Worm (Caenorhabditis elegans): Measurements from ENCODE around the gene F18G5.6.

The F18G5.6 gene

DNA sequence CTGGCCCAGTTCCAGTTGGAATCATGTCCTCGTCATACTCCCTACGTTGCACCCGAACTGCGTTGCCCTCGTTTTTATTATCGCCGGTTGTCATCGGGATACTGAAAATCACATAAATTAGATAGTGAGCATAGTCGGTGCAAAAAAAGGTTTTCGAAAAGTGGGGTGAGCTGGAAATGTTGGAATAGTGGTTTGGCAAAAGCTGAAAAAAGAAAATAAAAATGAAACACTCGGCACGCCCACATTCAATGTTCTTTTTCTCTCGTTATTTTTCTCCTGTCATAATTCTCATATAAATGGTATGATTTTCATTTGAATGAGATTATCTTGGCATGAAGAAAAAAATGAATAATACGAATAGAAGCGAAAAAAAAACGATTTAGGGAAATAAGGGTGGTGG lies at the start of gene F18G5.6:
TSS of gene F18G5.6 (minus strand) at position 101 of the 400 bp plus-strand sequence.
- no peak for TF ChIP-seq ceh-13 (GFP tag; optimal IDR thresholded peaks at IDR 0.05)
- no peak for TF ChIP-seq hnd-1 (tag; optimal IDR thresholded peaks at IDR 0.05)
- TF ChIP-seq sea-1 (GFP tag; conservative IDR thresholded peaks at IDR 0.05), result no peak
- no peak for TF ChIP-seq B0310.2 (tag; optimal IDR thresholded peaks at IDR 0.05)
- TF ChIP-seq ceh-36 (tag; optimal IDR thresholded peaks at IDR 0.05), result no peak
- TF ChIP-seq pes-1 (GFP tag; IDR thresholded peaks at IDR 0.05), result no peak
- TF ChIP-seq tbx-37 (GFP tag; conservative IDR thresholded peaks at IDR 0.05), result no peak
- no peak for TF ChIP-seq flt-1 (GFP tag; IDR thresholded peaks at IDR 0.05)
- TF ChIP-seq hmbx-1 (tag; optimal IDR thresholded peaks at IDR 0.05), result no peak
- no peak for TF ChIP-seq ama-1 (optimal IDR thresholded peaks at IDR 0.05)
- no peak for TF ChIP-seq scrt-1 (GFP tag; IDR thresholded peaks at IDR 0.05)
- no peak for TF ChIP-seq aly-1 (tag; optimal IDR thresholded peaks at IDR 0.05)
- no peak for TF ChIP-seq hmg-4 (GFP tag; optimal IDR thresholded peaks at IDR 0.05)
- no peak for TF ChIP-seq ets-7 (tag; optimal IDR thresholded peaks at IDR 0.05)
- no peak for TF ChIP-seq tra-4 (tag; optimal IDR thresholded peaks at IDR 0.05)
- no peak for TF ChIP-seq tbx-11 (GFP tag; IDR thresholded peaks at IDR 0.05)
- TF ChIP-seq F13C5.2 (tag; optimal IDR thresholded peaks at IDR 0.05), result no peak

- no peak for TF ChIP-seq flt-1 (GFP tag; IDR thresholded peaks at IDR 0.05)
- TF ChIP-seq ets-7 (tag; optimal IDR thresholded peaks at IDR 0.05), result no peak
- TF ChIP-seq scrt-1 (GFP tag; IDR thresholded peaks at IDR 0.05), result no peak
- TF ChIP-seq tra-4 (tag; optimal IDR thresholded peaks at IDR 0.05), result no peak
- TF ChIP-seq ama-1 (optimal IDR thresholded peaks at IDR 0.05), result no peak
- no peak for TF ChIP-seq pes-1 (GFP tag; IDR thresholded peaks at IDR 0.05)
Measured at ce11 chrX:9311225-9311624, 47.1 kb upstream of the F18G5.6 start, which contains the start of gene H29C22.1. H29C22.1 (minus strand) TSS chrX:9311325.

DNA sequence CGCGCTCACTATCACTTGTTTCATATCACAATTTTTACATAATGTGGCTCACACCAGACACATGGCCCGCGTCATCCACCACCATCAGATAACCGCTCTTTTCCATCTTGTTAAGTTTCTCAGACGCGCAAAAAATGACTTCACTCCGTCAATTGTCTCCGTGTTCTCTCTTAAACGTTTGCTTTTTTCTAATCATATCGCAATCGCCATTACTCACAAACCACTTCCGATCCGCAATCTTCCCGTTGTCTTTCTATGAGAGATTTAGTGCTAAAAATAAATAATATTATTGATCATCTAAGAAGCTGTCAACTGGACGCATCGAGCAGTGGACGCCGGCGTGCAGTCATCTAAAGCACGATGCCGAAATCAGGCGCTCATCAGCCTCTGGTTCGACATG lies 39.3 kb upstream of the F18G5.6 start, which contains the start of gene tmc-2:
TSS of gene tmc-2 (plus strand) at position 301 of the 400 bp plus-strand sequence.
- TF ChIP-seq hmbx-1 (tag; optimal IDR thresholded peaks at IDR 0.05), result no peak
- TF ChIP-seq B0310.2 (tag; optimal IDR thresholded peaks at IDR 0.05), result no peak
- no peak for TF ChIP-seq ceh-13 (GFP tag; optimal IDR thresholded peaks at IDR 0.05)
- no peak for TF ChIP-seq F13C5.2 (tag; optimal IDR thresholded peaks at IDR 0.05)
- no peak for TF ChIP-seq hmg-4 (GFP tag; optimal IDR thresholded peaks at IDR 0.05)
- TF ChIP-seq scrt-1 (GFP tag; IDR thresholded peaks at IDR 0.05), result no peak
- TF ChIP-seq aly-1 (tag; optimal IDR thresholded peaks at IDR 0.05), result no peak
- no peak for TF ChIP-seq sea-1 (GFP tag; conservative IDR thresholded peaks at IDR 0.05)
- TF ChIP-seq flt-1 (GFP tag; IDR thresholded peaks at IDR 0.05), result no peak
- TF ChIP-seq tbx-11 (GFP tag; IDR thresholded peaks at IDR 0.05), result no peak
- TF ChIP-seq tbx-37 (GFP tag; conservative IDR thresholded peaks at IDR 0.05), result no peak
- TF ChIP-seq ama-1 (optimal IDR thresholded peaks at IDR 0.05), result no peak
- TF ChIP-seq hnd-1 (tag; optimal IDR thresholded peaks at IDR 0.05), result no peak
- no peak for TF ChIP-seq ceh-36 (tag; optimal IDR thresholded peaks at IDR 0.05)
- TF ChIP-seq tra-4 (tag; optimal IDR thresholded peaks at IDR 0.05), result no peak
- no peak for TF ChIP-seq pes-1 (GFP tag; IDR thresholded peaks at IDR 0.05)
- no peak for TF ChIP-seq ets-7 (tag; optimal IDR thresholded peaks at IDR 0.05)

DNA sequence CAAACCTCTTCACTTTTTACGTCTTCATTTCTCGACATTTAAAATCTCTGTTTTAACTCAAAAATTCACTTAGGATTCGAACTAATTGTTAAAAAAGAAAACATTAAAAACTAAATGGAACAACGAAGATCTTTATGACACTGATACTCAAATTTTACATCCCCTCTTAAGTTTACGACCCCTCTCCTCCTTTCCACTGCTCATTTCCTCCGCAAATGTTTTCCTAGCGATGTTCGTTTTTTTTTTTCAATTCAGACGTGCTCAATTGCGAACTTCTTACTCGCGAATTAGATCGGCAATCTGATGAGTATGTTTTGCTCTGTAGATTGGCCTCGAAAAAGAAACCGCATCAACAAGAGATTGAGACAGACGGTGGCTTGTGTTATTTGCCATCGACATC lies 38.6 kb upstream of the F18G5.6 start:
- TF ChIP-seq pes-1 (GFP tag; IDR thresholded peaks at IDR 0.05) (no peak), ceh-13 (GFP tag; optimal IDR thresholded peaks at IDR 0.05) (no peak), scrt-1 (GFP tag; IDR thresholded peaks at IDR 0.05) (no peak)

DNA sequence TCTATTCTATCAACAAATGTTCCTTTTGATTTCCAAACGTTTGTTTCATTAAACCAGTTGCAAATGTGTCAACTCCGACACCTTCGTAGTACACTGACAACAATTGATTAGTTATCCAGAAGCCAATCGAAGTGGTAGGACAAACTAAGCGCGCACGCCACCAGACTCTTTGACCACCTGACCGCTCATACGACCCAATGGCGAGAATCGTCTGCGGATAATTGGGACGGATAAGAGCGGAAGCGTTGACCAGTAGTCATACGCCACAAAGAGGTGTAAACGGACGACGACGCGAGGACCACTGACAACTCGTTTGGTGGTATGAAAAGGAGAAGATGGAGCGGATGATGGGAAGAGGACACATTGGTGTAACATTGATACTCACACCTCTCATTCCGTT lies 36.2 kb upstream of the F18G5.6 start:
- TF ChIP-seq hnd-1 (tag; optimal IDR thresholded peaks at IDR 0.05), result no peak
- TF ChIP-seq hmg-4 (GFP tag; optimal IDR thresholded peaks at IDR 0.05), result peak; percentile 5

ce11 chrX:9298846-9299245 lies 34.7 kb upstream of the F18G5.6 start, which contains the start of gene B0416.2:
B0416.2 (plus strand) TSS chrX:9299146.
- TF ChIP-seq flt-1 (GFP tag; IDR thresholded peaks at IDR 0.05) (no peak), pes-1 (GFP tag; IDR thresholded peaks at IDR 0.05) (no peak), hmbx-1 (tag; optimal IDR thresholded peaks at IDR 0.05) (no peak), tra-4 (tag; optimal IDR thresholded peaks at IDR 0.05) (no peak), B0310.2 (tag; optimal IDR thresholded peaks at IDR 0.05) (no peak), tbx-37 (GFP tag; conservative IDR thresholded peaks at IDR 0.05) (no peak), F13C5.2 (tag; optimal IDR thresholded peaks at IDR 0.05) (no peak), ama-1 (optimal IDR thresholded peaks at IDR 0.05) (no peak), ceh-13 (GFP tag; optimal IDR thresholded peaks at IDR 0.05) (no peak), hmg-4 (GFP tag; optimal IDR thresholded peaks at IDR 0.05) (no peak), ceh-36 (tag; optimal IDR thresholded peaks at IDR 0.05) (no peak), sea-1 (GFP tag; conservative IDR thresholded peaks at IDR 0.05) (no peak), hnd-1 (tag; optimal IDR thresholded peaks at IDR 0.05) (no peak), aly-1 (tag; optimal IDR thresholded peaks at IDR 0.05) (no peak)

- TF ChIP-seq tbx-11 (GFP tag; IDR thresholded peaks at IDR 0.05), result no peak
- TF ChIP-seq tbx-37 (GFP tag; conservative IDR thresholded peaks at IDR 0.05), result no peak
- no peak for TF ChIP-seq tra-4 (tag; optimal IDR thresholded peaks at IDR 0.05)
- no peak for TF ChIP-seq sea-1 (GFP tag; conservative IDR thresholded peaks at IDR 0.05)
- TF ChIP-seq hmbx-1 (tag; optimal IDR thresholded peaks at IDR 0.05), result no peak
- no peak for TF ChIP-seq aly-1 (tag; optimal IDR thresholded peaks at IDR 0.05)
- TF ChIP-seq hnd-1 (tag; optimal IDR thresholded peaks at IDR 0.05), result no peak
- no peak for TF ChIP-seq B0310.2 (tag; optimal IDR thresholded peaks at IDR 0.05)
- no peak for TF ChIP-seq pes-1 (GFP tag; IDR thresholded peaks at IDR 0.05)
- TF ChIP-seq ama-1 (optimal IDR thresholded peaks at IDR 0.05), result no peak
Measured at ce11 chrX:9297834-9298233, 33.7 kb upstream of the F18G5.6 start, which contains the start of gene B0416.7. B0416.7 (minus strand) TSS chrX:9297934.

- TF ChIP-seq tbx-11 (GFP tag; IDR thresholded peaks at IDR 0.05), result peak; percentile 60; the same call in 1 of the 2 replicates
- peak; percentile 88 for TF ChIP-seq F13C5.2 (tag; optimal IDR thresholded peaks at IDR 0.05)
- peak; percentile 49; the same call in 1 of the 2 replicates for TF ChIP-seq tbx-37 (GFP tag; conservative IDR thresholded peaks at IDR 0.05)
- TF ChIP-seq B0310.2 (tag; optimal IDR thresholded peaks at IDR 0.05), result peak; percentile 38
- TF ChIP-seq ceh-13 (GFP tag; optimal IDR thresholded peaks at IDR 0.05), result peak; percentile 44
- no peak for TF ChIP-seq ets-7 (tag; optimal IDR thresholded peaks at IDR 0.05)
- peak; percentile 76 for TF ChIP-seq scrt-1 (GFP tag; IDR thresholded peaks at IDR 0.05)
- no peak for TF ChIP-seq aly-1 (tag; optimal IDR thresholded peaks at IDR 0.05)
- TF ChIP-seq flt-1 (GFP tag; IDR thresholded peaks at IDR 0.05), result peak; percentile 51
- no peak for TF ChIP-seq tra-4 (tag; optimal IDR thresholded peaks at IDR 0.05)
- peak; percentile 67; the same call in 1 of the 2 replicates for TF ChIP-seq sea-1 (GFP tag; conservative IDR thresholded peaks at IDR 0.05)
- TF ChIP-seq hmg-4 (GFP tag; optimal IDR thresholded peaks at IDR 0.05), result peak; percentile 58
- no peak for TF ChIP-seq ama-1 (optimal IDR thresholded peaks at IDR 0.05)
- peak; percentile 78 for TF ChIP-seq ceh-36 (tag; optimal IDR thresholded peaks at IDR 0.05)
- TF ChIP-seq hmbx-1 (tag; optimal IDR thresholded peaks at IDR 0.05), result peak; percentile 40
- peak; percentile 33 for TF ChIP-seq hnd-1 (tag; optimal IDR thresholded peaks at IDR 0.05)
- TF ChIP-seq pes-1 (GFP tag; IDR thresholded peaks at IDR 0.05), result no peak; the same call in none of the 2 replicates
Measured at ce11 chrX:9296591-9296990, 32.5 kb upstream of the F18G5.6 start, which contains the start of gene gly-13. gly-13 (minus strand) TSS chrX:9296622.

Measured in whole organism, early embryonic.